Worm (Caenorhabditis elegans) whole organism, early embryonic: ENCODE data around the gene srx-92.

Experiments
- ama-1 ChIP-seq: fragments of 150-350 bp; optimal IDR thresholded peaks from 2 replicates; lab custom pipeline; 2014
- pes-1 ChIP-seq: fragments of 200-800 bp; sonication (Bioruptor generic); IDR thresholded peaks from 2 replicates; pipeline ENCODE4 v1.3.6; 2022; ENCODE audit warnings: missing genetic modification reagents, missing genetic modification characterization, missing compliant biosample characterization
- tbx-11 ChIP-seq: fragments of 200-800 bp; sonication (Bioruptor generic); IDR thresholded peaks from 2 replicates; pipeline ENCODE4 v1.3.6; 2022; ENCODE audit warnings: missing genetic modification characterization, missing compliant biosample characterization

DNA sequence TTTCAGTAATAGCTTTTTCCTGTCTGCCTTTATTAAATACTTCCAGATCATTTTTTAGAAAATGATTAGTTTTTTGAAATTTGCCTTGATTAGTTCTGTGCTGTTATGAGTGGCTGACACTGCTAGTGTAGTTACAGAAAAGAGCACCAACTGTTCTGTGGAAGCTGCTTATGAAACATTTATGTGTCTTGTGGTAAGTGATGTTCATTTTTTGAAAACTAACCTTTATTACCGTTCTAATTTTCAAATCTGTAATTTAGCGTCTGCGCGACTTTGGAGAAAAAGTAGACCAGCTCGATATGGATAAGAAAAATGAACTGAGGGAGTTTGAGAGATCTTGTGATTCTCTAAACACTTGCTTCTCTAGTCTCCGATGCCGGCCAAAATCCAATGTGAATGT, 44.4 kb upstream of the srx-92 start, which contains the start of gene srj-14:
- no peak for TF ChIP-seq tbx-11 (GFP tag; lab: Robert Waterston, UW)
- TF ChIP-seq ama-1 (lab: Kevin White, UChicago), result no peak
- no peak for TF ChIP-seq pes-1 (GFP tag; lab: Robert Waterston, UW)
